Worm (Caenorhabditis elegans): ENCODE results near the gene K11G9.5.

DNA sequence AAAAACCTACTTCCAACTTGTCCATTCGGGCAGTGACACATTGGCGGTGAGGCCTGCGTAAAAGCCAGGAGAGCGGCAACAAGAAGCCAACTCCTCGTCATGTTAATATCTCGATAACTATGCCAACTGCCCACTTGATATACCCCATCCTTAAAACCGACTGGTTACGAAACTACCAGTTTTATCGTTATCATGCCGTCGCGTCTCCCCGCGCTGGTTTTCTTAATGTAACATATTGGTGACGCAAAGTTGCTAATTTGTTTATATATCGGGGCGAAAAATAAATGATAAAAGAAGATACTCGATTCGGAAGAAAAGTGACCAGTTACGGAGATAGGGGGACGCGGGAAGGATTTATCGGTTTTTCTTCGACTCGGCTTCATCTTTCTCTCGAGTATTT is 43.3 kb upstream of the K11G9.5 start, which contains the start of gene grl-9:
- TF ChIP-seq F33H1.4 (GFP tag; IDR thresholded peaks at IDR 0.05), result no peak
- TF ChIP-seq chd-7 (tag; optimal IDR thresholded peaks at IDR 0.05), result no peak
- TF ChIP-seq tbx-9 (tag; optimal IDR thresholded peaks at IDR 0.05; ENCODE audit: borderline replicate concordance), result no peak
- TF ChIP-seq Y53F4B.3 (GFP tag; IDR thresholded peaks at IDR 0.05), result no peak
- no peak for TF ChIP-seq snpc-4 (GFP tag; optimal IDR thresholded peaks at IDR 0.05)
- no peak for TF ChIP-seq snpc-4 (tag; optimal IDR thresholded peaks at IDR 0.05)
- TF ChIP-seq nhr-179 (tag; optimal IDR thresholded peaks at IDR 0.05), result no peak
- no peak for TF ChIP-seq ztf-18 (tag; optimal IDR thresholded peaks at IDR 0.05)
- TF ChIP-seq egrh-3 (GFP tag; IDR thresholded peaks at IDR 0.05), result no peak
- no peak for TF ChIP-seq ama-1 (optimal IDR thresholded peaks at IDR 0.05)
- no peak for TF ChIP-seq ama-1 (GFP tag; optimal IDR thresholded peaks at IDR 0.05)
- TF ChIP-seq Y95B8A.8 (GFP tag; IDR thresholded peaks at IDR 0.05), result no peak
- no peak for TF ChIP-seq F57A8.1 (GFP tag; optimal IDR thresholded peaks at IDR 0.05)
- TF ChIP-seq lin-40 (tag; optimal IDR thresholded peaks at IDR 0.05), result no peak
- TF ChIP-seq unc-62 (GFP tag; optimal IDR thresholded peaks at IDR 0.05), result no peak
- no peak for TF ChIP-seq nhr-80 (tag; optimal IDR thresholded peaks at IDR 0.05)
